Worm (Caenorhabditis elegans): ENCODE data around the gene set-13.

The set-13 gene

DNA sequence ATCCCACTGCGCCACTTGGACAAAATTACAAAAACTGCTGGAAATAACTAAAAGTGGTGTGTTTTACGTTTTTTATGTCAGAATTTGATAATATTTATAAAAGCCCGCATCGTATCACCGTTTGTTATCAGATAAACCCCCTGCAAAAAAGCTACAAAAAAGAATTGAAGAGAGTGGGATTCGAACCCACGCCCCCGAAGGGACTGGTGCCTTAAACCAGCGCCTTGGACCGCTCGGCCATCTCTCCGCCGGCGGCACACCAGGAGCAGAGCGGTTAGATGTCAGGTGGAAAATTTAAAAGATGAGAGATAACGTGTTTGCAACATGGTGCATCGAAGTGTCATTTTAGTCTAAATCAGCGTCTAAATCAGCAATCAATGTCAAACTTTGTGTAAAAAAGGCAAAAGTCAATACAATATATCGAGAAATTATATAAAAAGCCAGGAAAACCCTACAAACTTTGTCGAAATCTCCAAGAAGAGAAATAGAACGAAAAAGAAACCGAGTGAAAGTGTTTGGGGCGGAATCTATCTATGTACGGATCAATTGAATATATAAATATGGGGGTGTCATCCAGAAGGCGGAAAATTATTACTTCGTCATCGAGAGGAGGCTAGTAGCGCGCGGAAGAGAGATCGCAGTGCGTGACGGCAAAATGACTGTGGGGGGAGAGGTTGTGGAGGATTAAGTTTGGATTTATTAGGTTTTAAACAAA is 44.8 kb downstream of the set-13 start (continued):
- TF ChIP-seq T26A5.8 (tag; optimal IDR thresholded peaks at IDR 0.05): no peak
- TF ChIP-seq B0035.1 (tag; optimal IDR thresholded peaks at IDR 0.05): no peak
- TF ChIP-seq zim-3 (tag; optimal IDR thresholded peaks at IDR 0.05): no peak
- TF ChIP-seq attf-5 (GFP tag; optimal IDR thresholded peaks at IDR 0.05): no peak
- peak; percentile 83 for TF ChIP-seq B0261.1 (tag; optimal IDR thresholded peaks at IDR 0.05)
- TF ChIP-seq die-1 (tag; optimal IDR thresholded peaks at IDR 0.05): peak; percentile 73
- TF ChIP-seq lin-40 (tag; optimal IDR thresholded peaks at IDR 0.05): no peak
- no peak for TF ChIP-seq rec-8 (tag; optimal IDR thresholded peaks at IDR 0.05)
- TF ChIP-seq snpc-3.4 (tag; optimal IDR thresholded peaks at IDR 0.05): no peak
- TF ChIP-seq F39B2.1 (GFP tag; IDR thresholded peaks at IDR 0.05): no peak
- TF ChIP-seq dox-1 (GFP tag; IDR thresholded peaks at IDR 0.05): peak; percentile 57
- no peak for TF ChIP-seq cebp-1 (GFP tag; IDR thresholded peaks at IDR 0.05)
- peak; percentile 40 for TF ChIP-seq cebp-1 (tag; optimal IDR thresholded peaks at IDR 0.05)
- TF ChIP-seq let-607 (tag; optimal IDR thresholded peaks at IDR 0.05): peak in 1 of 2 experiments; percentile 11
- TF ChIP-seq T07F8.4 (tag; optimal IDR thresholded peaks at IDR 0.05): no peak
- TF ChIP-seq aptf-2 (GFP tag; conservative IDR thresholded peaks at IDR 0.05): no peak
- no peak for TF ChIP-seq ztf-6 (GFP tag; IDR thresholded peaks at IDR 0.05)
- TF ChIP-seq ztf-26 (tag; optimal IDR thresholded peaks at IDR 0.05): no peak
- TF ChIP-seq F49E8.2 (tag; optimal IDR thresholded peaks at IDR 0.05; ENCODE audit: insufficient read depth): peak; percentile 15
- no peak for TF ChIP-seq ceh-58 (GFP tag; IDR thresholded peaks at IDR 0.05)
- TF ChIP-seq lag-1 (GFP tag; IDR thresholded peaks at IDR 0.05): no peak
- TF ChIP-seq somi-1 (GFP tag; optimal IDR thresholded peaks at IDR 0.05): no peak
- no peak for TF ChIP-seq ztf-22 (GFP tag; optimal IDR thresholded peaks at IDR 0.05)
- TF ChIP-seq mxl-1 (tag; optimal IDR thresholded peaks at IDR 0.05): no peak
- TF ChIP-seq K12H6.12 (tag; optimal IDR thresholded peaks at IDR 0.05): no peak
- TF ChIP-seq nfya-2 (GFP tag; IDR thresholded peaks at IDR 0.05): no peak
- no peak for TF ChIP-seq F55B11.4 (tag; optimal IDR thresholded peaks at IDR 0.05; ENCODE audit: borderline replicate concordance, insufficient read depth)
- TF ChIP-seq hmg-20 (GFP tag; IDR thresholded peaks at IDR 0.05): no peak
- 0 out of 2 replicates have a peak, but pooled peaks have one; percentile 17 for TF ChIP-seq F33H1.4 (GFP tag; IDR thresholded peaks at IDR 0.05)
- TF ChIP-seq ceh-40 (GFP tag; IDR thresholded peaks at IDR 0.05): no peak
- 0 out of 2 replicates have a peak, but pooled peaks have one; percentile 39 for TF ChIP-seq ceh-91 (GFP tag; IDR thresholded peaks at IDR 0.05)
- no peak for TF ChIP-seq gei-17 (GFP tag; optimal IDR thresholded peaks at IDR 0.05)
- no peak for TF ChIP-seq atf-7 (tag; optimal IDR thresholded peaks at IDR 0.05)
- peak; percentile 45 for TF ChIP-seq lsl-1 (GFP tag; optimal IDR thresholded peaks at IDR 0.05)
- TF ChIP-seq chd-7 (tag; optimal IDR thresholded peaks at IDR 0.05): peak; percentile 33
- TF ChIP-seq snpc-1.1 (tag; optimal IDR thresholded peaks at IDR 0.05; ENCODE audit: insufficient read depth): peak; percentile 4
- peak; percentile 48 for TF ChIP-seq F52B5.7 (tag; optimal IDR thresholded peaks at IDR 0.05)
- peak; percentile 39; the same call in 1 of the 2 replicates for TF ChIP-seq rcor-1 (GFP tag; IDR thresholded peaks at IDR 0.05)
- TF ChIP-seq lin-35 (GFP tag; optimal IDR thresholded peaks at IDR 0.05): no peak
- no peak for TF ChIP-seq dpff-1 (tag; optimal IDR thresholded peaks at IDR 0.05)
- no peak for TF ChIP-seq F10E7.11 (tag; optimal IDR thresholded peaks at IDR 0.05)
- TF ChIP-seq unc-130 (GFP tag; optimal IDR thresholded peaks at IDR 0.05): no peak
- TF ChIP-seq ceh-27 (GFP tag; optimal IDR thresholded peaks at IDR 0.05): no peak
- TF ChIP-seq mel-28 (tag; optimal IDR thresholded peaks at IDR 0.05; ENCODE audit: borderline replicate concordance): no peak
- TF ChIP-seq Y95B8A.8 (GFP tag; IDR thresholded peaks at IDR 0.05): peak; percentile 26; the same call in 1 of the 2 replicates
- no peak for TF ChIP-seq xnd-1 (tag; optimal IDR thresholded peaks at IDR 0.05)
- TF ChIP-seq tbx-9 (tag; optimal IDR thresholded peaks at IDR 0.05; ENCODE audit: borderline replicate concordance): no peak
